Fruit fly (Drosophila melanogaster): Measurements from ENCODE around the gene Myb.
A peak's percentile ranks its signal among the peaks of the same experiment; 100 is the strongest.

The Myb gene

dm6 chrX:15860479-15860878 is 2.9 kb upstream of the Myb start (continued):
- peak; percentile 31; the same call in 1 of the 2 replicates for TF ChIP-seq CG3847 (GFP tag; IDR thresholded peaks at IDR 0.05)
- no peak for TF ChIP-seq emc (GFP tag; optimal IDR thresholded peaks at IDR 0.05)
- TF ChIP-seq CG8924 (tag; optimal IDR thresholded peaks at IDR 0.05): peak; percentile 34
- peak; percentile 41 for TF ChIP-seq MBD-R2 (GFP tag; IDR thresholded peaks at IDR 0.05)
- TF ChIP-seq CG4617 (GFP tag; optimal IDR thresholded peaks at IDR 0.05; ENCODE audit: borderline replicate concordance): peak; percentile 65
- peak; percentile 25 for TF ChIP-seq CG2120 (GFP tag; optimal IDR thresholded peaks at IDR 0.05)
- peak; percentile 54; the same call in 1 of the 2 replicates for TF ChIP-seq sob (GFP tag; IDR thresholded peaks at IDR 0.05)
- TF ChIP-seq CG6689 (GFP tag; IDR thresholded peaks at IDR 0.05): 0 out of 2 replicates have a peak, but pooled peaks have one; percentile 23
- TF ChIP-seq E2f2 (GFP tag; IDR thresholded peaks at IDR 0.05): 0 out of 2 replicates have a peak, but pooled peaks have one; percentile 25
- no peak for TF ChIP-seq hkb (optimal IDR thresholded peaks at IDR 0.05)
- no peak for TF ChIP-seq hkb (GFP tag; IDR thresholded peaks at IDR 0.05)
- TF ChIP-seq zen2 (GFP tag; IDR thresholded peaks at IDR 0.05; ENCODE audit: partially characterized antibody): no peak
- peak; percentile 79; the same call in 1 of the 2 replicates for TF ChIP-seq CG42726 (GFP tag; IDR thresholded peaks at IDR 0.05; ENCODE audit: partially characterized antibody)
- TF ChIP-seq CG14667 (GFP tag; IDR thresholded peaks at IDR 0.05): no peak
- peak; percentile 91 for TF ChIP-seq CG17359 (tag; optimal IDR thresholded peaks at IDR 0.05)
- TF ChIP-seq cg (GFP tag; optimal IDR thresholded peaks at IDR 0.05): peak; percentile 31
- TF ChIP-seq Kr (GFP tag; optimal IDR thresholded peaks at IDR 0.05): no peak
- no peak for TF ChIP-seq CG12299 (tag; optimal IDR thresholded peaks at IDR 0.05)
- no peak for TF ChIP-seq H15 (GFP tag; IDR thresholded peaks at IDR 0.05)
- TF ChIP-seq ham (GFP tag; IDR thresholded peaks at IDR 0.05): no peak
- no peak for TF ChIP-seq gsb (GFP tag; IDR thresholded peaks at IDR 0.05)
- peak; percentile 31; the same call in 1 of the 2 replicates for TF ChIP-seq CG17328 (GFP tag; IDR thresholded peaks at IDR 0.05)
- peak; percentile 49 for TF ChIP-seq vvl (GFP tag; IDR thresholded peaks at IDR 0.05)
- TF ChIP-seq Nf-YC (tag; optimal IDR thresholded peaks at IDR 0.05): peak; percentile 73
- TF ChIP-seq CG5180 (GFP tag; optimal IDR thresholded peaks at IDR 0.05): no peak
- TF ChIP-seq Opbp (GFP tag; IDR thresholded peaks at IDR 0.05; ENCODE audit: partially characterized antibody): peak; percentile 44; the same call in 1 of the 3 replicates
- TF ChIP-seq lilli (GFP tag; optimal IDR thresholded peaks at IDR 0.05): peak; percentile 19
- no peak for TF ChIP-seq CG8290 (GFP tag; optimal IDR thresholded peaks at IDR 0.05)
- peak in 1 of 2 experiments; percentile 77 for TF ChIP-seq CG8290 (tag; optimal IDR thresholded peaks at IDR 0.05)
- peak; percentile 44 for TF ChIP-seq sug (tag; optimal IDR thresholded peaks at IDR 0.05)
- no peak for TF ChIP-seq CG12769 (tag; optimal IDR thresholded peaks at IDR 0.05)
- peak; percentile 2 to 28 for TF ChIP-seq bsh (GFP tag; optimal IDR thresholded peaks at IDR 0.05)
- peak; percentile 59 for TF ChIP-seq GATAe (GFP tag; conservative IDR thresholded peaks at IDR 0.05)
- no peak for TF ChIP-seq tio (GFP tag; optimal IDR thresholded peaks at IDR 0.05)
- TF ChIP-seq HLH4C (GFP tag; IDR thresholded peaks at IDR 0.05; ENCODE audit: partially characterized antibody): peak; percentile 15; the same call in 1 of the 3 replicates
- peak; percentile 57 for TF ChIP-seq CG10543 (GFP tag; optimal IDR thresholded peaks at IDR 0.05)
- TF ChIP-seq sens (GFP tag): peak; percentile 77
- TF ChIP-seq Lpt (GFP tag; optimal IDR thresholded peaks at IDR 0.05): no peak
- peak; percentile 5 for TF ChIP-seq Abd-B (GFP tag; optimal IDR thresholded peaks at IDR 0.05)
- peak; percentile 26 for TF ChIP-seq CG10147 (GFP tag; optimal IDR thresholded peaks at IDR 0.05)
- TF ChIP-seq Med (GFP tag): peak; percentile 72
- no peak for TF ChIP-seq sc (optimal IDR thresholded peaks at IDR 0.05)
- no peak for TF ChIP-seq sc (GFP tag; optimal IDR thresholded peaks at IDR 0.05)
- peak; percentile 25 for TF ChIP-seq CG13287 (GFP tag; IDR thresholded peaks at IDR 0.05; ENCODE audit: partially characterized antibody)
- TF ChIP-seq lab (GFP tag; optimal IDR thresholded peaks at IDR 0.05): peak; percentile 47
- peak; percentile 99 for TF ChIP-seq sqz (GFP tag; optimal IDR thresholded peaks at IDR 0.05)
- TF ChIP-seq Deaf1 (tag; optimal IDR thresholded peaks at IDR 0.05): peak; percentile 7
- peak; percentile 44; the same call in 1 of the 2 replicates for TF ChIP-seq Rfx (GFP tag; IDR thresholded peaks at IDR 0.05)
- TF ChIP-seq unpg (GFP tag; optimal IDR thresholded peaks at IDR 0.05): peak; percentile 11
- TF ChIP-seq abd-A (tag; optimal IDR thresholded peaks at IDR 0.05): peak; percentile 63
- TF ChIP-seq pzg (GFP tag; optimal IDR thresholded peaks at IDR 0.05): peak; percentile 37
